Worm (Caenorhabditis elegans): Measurements from ENCODE around the gene smrc-1.

- TF ChIP-seq syd-9 (tag; optimal IDR thresholded peaks at IDR 0.05) (no peak), pha-4 (tag; optimal IDR thresholded peaks at IDR 0.05) (no peak), odd-2 (tag; optimal IDR thresholded peaks at IDR 0.05) (no peak), tbx-7 (tag; optimal IDR thresholded peaks at IDR 0.05) (no peak), nfya-1 (tag; optimal IDR thresholded peaks at IDR 0.05) (peak; percentile 62), K09A11.1 (tag; optimal IDR thresholded peaks at IDR 0.05; ENCODE audit: insufficient read depth) (no peak), fax-1 (tag; optimal IDR thresholded peaks at IDR 0.05) (no peak), ceh-18 (tag; optimal IDR thresholded peaks at IDR 0.05) (peak; percentile 46), unc-55 (GFP tag; optimal IDR thresholded peaks at IDR 0.05) (peak; percentile 88), pqm-1 (tag; optimal IDR thresholded peaks at IDR 0.05) (no peak), ama-1 (optimal IDR thresholded peaks at IDR 0.05) (no peak), ets-4 (tag; optimal IDR thresholded peaks at IDR 0.05) (peak; percentile 47)
Measured at ce11 chrIII:6420995-6421404, 30.3 kb downstream of the smrc-1 start.

Data from whole organism, late embryonic.